Worm (Caenorhabditis elegans) whole organism, early embryonic: Measurements from ENCODE around the gene srh-17.

Experiments used
- F13C5.2 ChIP-seq: sonication (generic microtip); optimal IDR thresholded peaks from 2 replicates; lab custom pipeline; 2017; ENCODE audit warnings: mild to moderate bottlenecking, missing genetic modification characterization, inconsistent platforms, missing compliant biosample characterization
- ama-1 ChIP-seq: fragments of 150-350 bp; optimal IDR thresholded peaks from 2 replicates; lab custom pipeline; 2014
- ceh-13 ChIP-seq: fragments of 200-800 bp; sonication (Bioruptor generic); optimal IDR thresholded peaks from 2 replicates; lab custom pipeline; 2018; ENCODE audit warnings: mild to moderate bottlenecking, missing genetic modification characterization, missing compliant biosample characterization
- ceh-36 ChIP-seq: sonication (generic microtip); optimal IDR thresholded peaks from 2 replicates; lab custom pipeline; 2016; ENCODE audit warnings: missing genetic modification characterization, inconsistent platforms, missing compliant biosample characterization
- hmbx-1 ChIP-seq: sonication (generic microtip); optimal IDR thresholded peaks from 2 replicates; lab custom pipeline; 2016; ENCODE audit warnings: mild to moderate bottlenecking, missing genetic modification characterization, missing compliant biosample characterization
- tbx-11 ChIP-seq: fragments of 200-800 bp; sonication (Bioruptor generic); IDR thresholded peaks from 2 replicates; pipeline ENCODE4 v1.3.6; 2022; ENCODE audit warnings: missing genetic modification characterization, missing compliant biosample characterization
- tbx-37 ChIP-seq: fragments of 200-800 bp; sonication (Bioruptor generic); conservative IDR thresholded peaks from 2 replicates; pipeline ENCODE4 v1.3.6; 2022; ENCODE audit warnings: missing genetic modification reagents, missing genetic modification characterization, missing compliant biosample characterization
- tra-4 ChIP-seq: sonication (generic microtip); optimal IDR thresholded peaks from 2 replicates; lab custom pipeline; 2017; ENCODE audit warnings: missing genetic modification characterization, missing compliant biosample characterization

DNA sequence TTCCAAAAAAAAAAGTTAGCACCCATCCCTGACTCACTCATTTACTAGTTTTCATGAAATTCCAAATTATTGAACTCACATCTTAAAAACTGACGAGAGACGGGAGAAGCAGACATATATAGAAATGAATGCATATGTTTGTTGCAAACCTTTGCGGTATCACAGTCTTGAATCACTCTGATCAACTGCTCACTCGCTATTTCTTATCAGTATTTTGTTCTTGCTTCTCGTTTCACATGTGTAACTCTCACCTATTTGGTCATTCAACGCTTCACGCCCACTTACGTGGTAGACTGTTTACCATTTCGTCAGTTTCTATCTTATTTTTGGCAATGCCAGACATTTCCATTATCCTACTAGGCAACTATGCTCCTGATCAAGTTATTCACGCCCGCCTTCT lies 20.3 kb upstream of the srh-17 start, which contains the start of gene C54G10.1:
- no peak for TF ChIP-seq ama-1 (lab: Kevin White, UChicago)
- no peak for TF ChIP-seq tbx-37 (GFP tag; lab: Robert Waterston, UW)
- TF ChIP-seq tra-4 (tag; lab: Kevin White, UChicago) = no peak
- no peak for TF ChIP-seq F13C5.2 (tag; lab: Kevin White, UChicago)
- no peak for TF ChIP-seq hmbx-1 (tag; lab: Kevin White, UChicago)
- no peak for TF ChIP-seq ceh-36 (tag; lab: Kevin White, UChicago)
- no peak for TF ChIP-seq ceh-13 (GFP tag; lab: Kevin White, UChicago)
- TF ChIP-seq tbx-11 (GFP tag; lab: Robert Waterston, UW) = no peak
